Worm (Caenorhabditis elegans): ENCODE results near the gene par-1.

Gene par-1

DNA sequence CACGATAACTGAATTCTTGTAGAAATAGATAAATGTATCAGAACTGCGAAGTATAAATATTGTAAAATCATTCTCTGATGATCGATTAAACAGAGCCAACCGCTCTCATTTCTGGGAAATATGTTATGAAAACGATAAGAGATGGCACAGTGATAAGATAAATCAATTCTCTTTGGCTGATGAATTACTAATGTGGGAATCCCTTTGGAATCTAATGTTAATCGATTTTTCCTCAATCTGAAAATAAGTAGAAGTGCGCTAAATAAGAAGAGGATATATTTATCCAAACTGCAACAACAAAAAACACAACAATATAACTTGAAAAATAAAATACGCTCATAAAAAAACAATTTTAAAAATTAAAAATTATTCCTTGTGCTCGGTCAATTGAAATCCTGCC, 37.7 kb upstream of the par-1 start, which contains the start of gene cest-2.3:
Gene cest-2.3 (minus strand): TSS at position 101 of the 400 bp plus-strand sequence.
- TF ChIP-seq aha-1 (tag) (peak; percentile 3), zip-2 (tag; optimal IDR thresholded peaks at IDR 0.05) (no peak)

- TF ChIP-seq F44E2.7 (GFP tag; IDR thresholded peaks at IDR 0.05) (no peak), aha-1 (tag) (peak; percentile 24)
Measured at ce11 chrV:14179947-14180346, 34.8 kb upstream of the par-1 start, which contains the start of gene ZC376.8. ZC376.8 (plus strand) TSS chrV:14180247.

- TF ChIP-seq hlh-11 (tag; optimal IDR thresholded peaks at IDR 0.05) (peak; percentile 9), hmg-1.1 (GFP tag; IDR thresholded peaks at IDR 0.05) (peak; percentile 57), dpl-1 (GFP tag; optimal IDR thresholded peaks at IDR 0.05) (peak; percentile 10), zfp-2 (tag; optimal IDR thresholded peaks at IDR 0.05) (no peak), aha-1 (tag) (peak; percentile 93)
Measured at ce11 chrV:14177657-14178129, 32.5 kb upstream of the par-1 start, which contains the start of gene ceh-74. ceh-74 (plus strand) TSS chrV:14178079.

DNA sequence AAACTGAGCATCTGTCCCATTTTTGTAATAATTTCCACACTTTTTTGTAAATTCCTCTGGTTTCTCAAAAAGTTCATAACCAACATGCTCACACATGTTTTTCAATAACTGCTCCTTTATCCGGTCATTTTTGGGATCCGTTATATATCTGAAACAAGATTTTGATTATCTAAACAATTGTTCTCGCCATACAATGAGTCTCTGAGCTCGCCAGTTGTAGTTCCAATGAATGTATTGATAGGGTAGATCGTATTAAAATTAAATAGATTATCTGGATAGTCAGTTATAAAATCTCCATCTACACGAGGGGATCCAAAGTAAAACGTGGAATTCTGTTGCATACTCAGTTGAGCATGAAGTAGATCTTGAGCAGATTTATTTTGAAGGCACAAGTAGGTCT, 31.4 kb upstream of the par-1 start:
- peak in 1 of 2 experiments; percentile 92 for TF ChIP-seq unc-62 (GFP tag; optimal IDR thresholded peaks at IDR 0.05 in 1 of 2)
- no peak for TF ChIP-seq unc-62 (tag; optimal IDR thresholded peaks at IDR 0.05)
- TF ChIP-seq ceh-62 (tag; optimal IDR thresholded peaks at IDR 0.05) = no peak

DNA sequence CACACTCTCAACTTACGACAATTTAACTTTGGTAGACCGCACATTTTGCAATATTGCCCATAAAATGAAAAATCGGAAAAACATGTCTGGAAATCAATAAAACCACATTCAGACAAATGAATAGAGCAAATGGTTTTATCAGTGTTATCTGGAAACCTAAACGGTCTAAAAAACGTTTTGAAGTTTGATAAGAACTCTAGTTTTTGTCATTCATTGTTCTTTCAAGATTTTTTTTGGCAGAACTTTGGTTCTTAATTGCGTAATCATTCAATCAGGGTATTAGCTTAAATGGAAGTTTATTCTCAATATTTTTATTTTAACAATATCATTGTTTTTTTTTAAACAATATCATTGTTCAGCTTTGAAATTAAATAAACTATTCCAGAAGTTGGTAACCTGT, 30.0 kb upstream of the par-1 start, which contains the start of gene cest-2.2:
Gene cest-2.2 (minus strand): TSS at position 140 of the 400 bp plus-strand sequence.
- peak; percentile 55 for TF ChIP-seq aha-1 (tag)
- TF ChIP-seq dmd-6 (GFP tag; IDR thresholded peaks at IDR 0.05) = 0 out of 2 replicates have a peak, but pooled peaks have one; percentile 14
- peak; percentile 51 for TF ChIP-seq nhr-28 (tag; optimal IDR thresholded peaks at IDR 0.05)
- no peak for TF ChIP-seq tra-1 (GFP tag; IDR thresholded peaks at IDR 0.05)
- peak; percentile 27 for TF ChIP-seq pqm-1 (tag; optimal IDR thresholded peaks at IDR 0.05)
- no peak for TF ChIP-seq daf-8 (GFP tag; IDR thresholded peaks at IDR 0.05)
- TF ChIP-seq dve-1 (tag; optimal IDR thresholded peaks at IDR 0.05; ENCODE audit: insufficient read depth) = peak; percentile 36
- no peak for TF ChIP-seq ctbp-1 (GFP tag; IDR thresholded peaks at IDR 0.05)
- TF ChIP-seq daf-16 (GFP tag; optimal IDR thresholded peaks at IDR 0.05) = no peak
- TF ChIP-seq daf-16 (tag; optimal IDR thresholded peaks at IDR 0.05) = peak; percentile 62
- no peak for TF ChIP-seq aly-2 (tag; optimal IDR thresholded peaks at IDR 0.05)

DNA sequence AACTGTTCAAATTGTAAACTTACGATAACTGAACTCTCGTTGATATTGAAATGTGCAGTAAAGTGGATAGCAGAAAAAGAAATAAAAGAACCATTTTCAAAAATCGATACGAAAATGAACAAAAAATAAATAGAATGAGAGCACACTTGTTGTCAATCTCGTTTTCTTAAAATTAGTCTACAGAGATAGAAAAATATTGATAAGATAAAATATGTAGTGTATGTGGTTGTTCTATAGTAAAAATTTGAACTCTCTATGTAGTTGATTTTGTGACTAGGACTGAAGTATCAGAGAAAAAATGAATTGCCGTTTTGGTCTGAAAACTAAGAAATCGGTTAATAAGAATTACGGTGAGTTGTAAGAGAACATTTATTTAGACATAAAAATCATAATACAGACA, 26.1 kb upstream of the par-1 start, which contains the start of gene cest-2.1:
Gene cest-2.1 (minus strand): TSS at position 198 of the 400 bp plus-strand sequence.
- TF ChIP-seq pha-4 (GFP tag; IDR thresholded peaks at IDR 0.05) (no peak), pha-4 (tag; optimal IDR thresholded peaks at IDR 0.05) (no peak), Y105C5A.15 (GFP tag; IDR thresholded peaks at IDR 0.05) (no peak), daf-16 (GFP tag; optimal IDR thresholded peaks at IDR 0.05) (no peak), daf-16 (tag; optimal IDR thresholded peaks at IDR 0.05) (peak; percentile 38), nhr-28 (tag; optimal IDR thresholded peaks at IDR 0.05) (peak; percentile 72), dmd-6 (GFP tag; IDR thresholded peaks at IDR 0.05) (peak; percentile 44; the same call in 1 of the 2 replicates), dve-1 (tag; optimal IDR thresholded peaks at IDR 0.05; ENCODE audit: insufficient read depth) (peak; percentile 11)

DNA sequence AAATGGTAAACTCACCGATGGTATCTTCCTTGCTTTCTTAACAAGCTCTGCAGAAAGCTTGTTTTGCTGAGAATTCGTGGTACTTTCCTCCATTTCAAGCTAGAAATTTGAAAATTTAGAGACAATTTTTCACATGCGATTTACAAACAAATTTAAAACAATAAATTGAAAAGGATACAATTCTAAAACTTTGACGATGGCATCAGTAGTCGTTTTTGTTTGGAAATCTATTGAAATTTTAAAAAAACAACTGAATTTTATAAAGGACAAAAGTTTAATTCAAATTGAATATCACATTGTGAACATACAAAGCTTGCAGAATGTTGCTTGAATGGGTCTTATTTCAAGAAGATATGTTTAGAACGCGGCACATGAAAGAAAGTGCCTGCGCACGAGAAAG, 22.5 kb upstream of the par-1 start, which contains the start of gene ocam-1:
Gene ocam-1 (minus strand): TSS at position 101 of the 400 bp plus-strand sequence.
- TF ChIP-seq F44E2.7 (GFP tag; IDR thresholded peaks at IDR 0.05) (no peak), mdl-1 (tag; optimal IDR thresholded peaks at IDR 0.05) (no peak), ztf-7 (tag; optimal IDR thresholded peaks at IDR 0.05) (no peak), ceh-44 (GFP tag; IDR thresholded peaks at IDR 0.05) (no peak), snpc-4 (tag; optimal IDR thresholded peaks at IDR 0.05) (no peak), Y48G9A.11 (GFP tag; IDR thresholded peaks at IDR 0.05) (no peak), F37D6.2 (tag; optimal IDR thresholded peaks at IDR 0.05) (no peak), lir-3 (tag; optimal IDR thresholded peaks at IDR 0.05) (no peak)

All from whole organism, L4 larva.